Worm (Caenorhabditis elegans) whole organism, mixed stage, embryonic: ENCODE results near the gene nhr-251.

Experiments
- blmp-1 ChIP-seq: fragments of 150-350 bp; optimal IDR thresholded peaks from 2 replicates; lab custom pipeline; 2014; ENCODE audit warnings: missing biosample characterization, missing genetic modification characterization
- ceh-43 ChIP-seq: fragments of 200-800 bp; sonication (Bioruptor generic); optimal IDR thresholded peaks from 2 replicates; lab custom pipeline; 2018; ENCODE audit warnings: mild to moderate bottlenecking, missing genetic modification characterization, moderate library complexity, missing compliant biosample characterization
- elt-3 ChIP-seq: fragments of 150-350 bp; optimal IDR thresholded peaks from 2 replicates; lab custom pipeline; 2014; ENCODE audit warnings: missing biosample characterization, missing genetic modification characterization
- lsy-2 ChIP-seq: fragments of 150-350 bp; optimal IDR thresholded peaks from 2 replicates; lab custom pipeline; 2014; ENCODE audit warnings: missing biosample characterization, missing genetic modification characterization
- mab-5 ChIP-seq: fragments of 150-350 bp; optimal IDR thresholded peaks from 2 replicates; lab custom pipeline; 2014; ENCODE audit warnings: missing biosample characterization, missing genetic modification characterization
- mep-1 ChIP-seq: fragments of 150-350 bp; optimal IDR thresholded peaks from 2 replicates; lab custom pipeline; 2017; ENCODE audit warnings: missing biosample characterization, missing genetic modification reagents, missing genetic modification characterization, inconsistent platforms
- nhr-237 ChIP-seq: fragments of 150-350 bp; optimal IDR thresholded peaks from 2 replicates; lab custom pipeline; 2014; ENCODE audit warnings: missing biosample characterization, missing genetic modification characterization
- nhr-28 ChIP-seq: fragments of 150-350 bp; optimal IDR thresholded peaks from 2 replicates; lab custom pipeline; 2014; ENCODE audit warnings: missing biosample characterization, missing genetic modification characterization
- nhr-76 ChIP-seq: sonication (generic microtip); optimal IDR thresholded peaks from 2 replicates; lab custom pipeline; 2017; ENCODE audit warnings: missing biosample characterization, missing genetic modification characterization
- unc-62 ChIP-seq: fragments of 150-350 bp; optimal IDR thresholded peaks from 2 replicates; lab custom pipeline; 2014; ENCODE audit warnings: missing biosample characterization, missing genetic modification reagents, missing genetic modification characterization

- TF ChIP-seq nhr-76 (tag; lab: Kevin White, UChicago) (no peak), blmp-1 (tag; lab: Kevin White, UChicago) (no peak), nhr-28 (tag; lab: Kevin White, UChicago) (no peak), lsy-2 (no peak), mep-1 (tag; lab: Kevin White, UChicago) (no peak), nhr-237 (tag; lab: Kevin White, UChicago) (no peak), ceh-43 (GFP tag; lab: Kevin White, UChicago) (no peak), unc-62 (GFP tag; lab: Kevin White, UChicago) (no peak), elt-3 (no peak), mab-5 (tag; lab: Kevin White, UChicago) (no peak)
Observed at ce11 chrV:556055-556454, 44.3 kb upstream of the nhr-251 start, which contains the start of gene srx-8.
